Worm (Caenorhabditis elegans): Measurements from ENCODE around the gene dmsr-12.

dmsr-12 gene

ce11 chrV:6811863-6812262 is 5.6 kb upstream of the dmsr-12 start:
- TF ChIP-seq ztf-11 (tag; optimal IDR thresholded peaks at IDR 0.05) (no peak), elt-2 (tag; optimal IDR thresholded peaks at IDR 0.05) (peak; percentile 77), pqm-1 (tag; optimal IDR thresholded peaks at IDR 0.05) (peak; percentile 77)

- TF ChIP-seq unc-39 (tag; optimal IDR thresholded peaks at IDR 0.05) (no peak), elt-2 (tag; optimal IDR thresholded peaks at IDR 0.05) (peak; percentile 54), nhr-28 (tag; optimal IDR thresholded peaks at IDR 0.05) (no peak), tbx-2 (tag; optimal IDR thresholded peaks at IDR 0.05) (no peak), pha-4 (tag; optimal IDR thresholded peaks at IDR 0.05) (peak; percentile 11), lsy-12 (tag; optimal IDR thresholded peaks at IDR 0.05) (no peak), zag-1 (tag; optimal IDR thresholded peaks at IDR 0.05) (no peak), nhr-12 (tag; optimal IDR thresholded peaks at IDR 0.05) (no peak), nhr-67 (tag; optimal IDR thresholded peaks at IDR 0.05) (no peak), elt-3 (tag; optimal IDR thresholded peaks at IDR 0.05) (no peak), eor-1 (tag; optimal IDR thresholded peaks at IDR 0.05) (no peak), ceh-82 (tag; optimal IDR thresholded peaks at IDR 0.05) (no peak), lin-15B (tag; optimal IDR thresholded peaks at IDR 0.05) (no peak), fos-1 (tag; optimal IDR thresholded peaks at IDR 0.05) (no peak), egl-27 (tag; optimal IDR thresholded peaks at IDR 0.05) (no peak), nhr-25 (tag; optimal IDR thresholded peaks at IDR 0.05) (no peak), pqm-1 (tag; optimal IDR thresholded peaks at IDR 0.05) (peak; percentile 21), egl-5 (tag; optimal IDR thresholded peaks at IDR 0.05) (no peak), hmg-11 (tag; optimal IDR thresholded peaks at IDR 0.05) (no peak), skn-1 (tag; optimal IDR thresholded peaks at IDR 0.05) (no peak), fkh-10 (GFP tag; optimal IDR thresholded peaks at IDR 0.05) (no peak), mdl-1 (tag; optimal IDR thresholded peaks at IDR 0.05) (no peak)
Observed at ce11 chrV:6810091-6810490, 3.9 kb upstream of the dmsr-12 start.

- TF ChIP-seq nhr-11 (tag; optimal IDR thresholded peaks at IDR 0.05) (no peak), lsy-12 (tag; optimal IDR thresholded peaks at IDR 0.05) (no peak), nhr-12 (tag; optimal IDR thresholded peaks at IDR 0.05) (no peak), mdl-1 (tag; optimal IDR thresholded peaks at IDR 0.05) (no peak), lin-39 (tag; optimal IDR thresholded peaks at IDR 0.05) (no peak), unc-39 (tag; optimal IDR thresholded peaks at IDR 0.05) (no peak), ceh-82 (tag; optimal IDR thresholded peaks at IDR 0.05) (no peak)
Observed at ce11 chrV:6808962-6809361, 2.7 kb upstream of the dmsr-12 start, which contains the start of gene dmsr-16. Gene dmsr-16 (minus strand): TSS chrV:6809062.

- TF ChIP-seq nhr-23 (tag; optimal IDR thresholded peaks at IDR 0.05) = no peak
- no peak for TF ChIP-seq nfya-1 (tag; optimal IDR thresholded peaks at IDR 0.05; ENCODE audit: insufficient read depth)
- no peak for TF ChIP-seq ztf-4 (tag; optimal IDR thresholded peaks at IDR 0.05)
- TF ChIP-seq ama-1 (optimal IDR thresholded peaks at IDR 0.05) = no peak
- no peak for TF ChIP-seq nhr-12 (tag; optimal IDR thresholded peaks at IDR 0.05)
- no peak for TF ChIP-seq lin-39 (tag; optimal IDR thresholded peaks at IDR 0.05)
- TF ChIP-seq fkh-10 (GFP tag; optimal IDR thresholded peaks at IDR 0.05) = no peak
- TF ChIP-seq elt-1 (tag; optimal IDR thresholded peaks at IDR 0.05) = no peak
- no peak for TF ChIP-seq daf-12 (tag; optimal IDR thresholded peaks at IDR 0.05)
- TF ChIP-seq pqm-1 (tag; optimal IDR thresholded peaks at IDR 0.05) = no peak
Observed at ce11 chrV:6803992-6804391, 2.2 kb downstream of the dmsr-12 start, which contains the start of gene dmsr-11. Gene dmsr-11 (minus strand): TSS chrV:6804092.

- TF ChIP-seq nhr-11 (tag; optimal IDR thresholded peaks at IDR 0.05) = no peak
- no peak for TF ChIP-seq pqm-1 (tag; optimal IDR thresholded peaks at IDR 0.05)
- TF ChIP-seq nfya-1 (tag; optimal IDR thresholded peaks at IDR 0.05; ENCODE audit: insufficient read depth) = no peak
- TF ChIP-seq nhr-76 (tag; optimal IDR thresholded peaks at IDR 0.05) = no peak
- no peak for TF ChIP-seq nhr-77 (tag; optimal IDR thresholded peaks at IDR 0.05)
- TF ChIP-seq nhr-23 (tag; optimal IDR thresholded peaks at IDR 0.05) = no peak
- no peak for TF ChIP-seq elt-3 (tag; optimal IDR thresholded peaks at IDR 0.05)
- TF ChIP-seq nhr-28 (tag; optimal IDR thresholded peaks at IDR 0.05) = no peak
- TF ChIP-seq aly-2 (tag; optimal IDR thresholded peaks at IDR 0.05) = no peak
- TF ChIP-seq unc-39 (tag; optimal IDR thresholded peaks at IDR 0.05) = no peak
- TF ChIP-seq ceh-16 (tag; optimal IDR thresholded peaks at IDR 0.05) = no peak
- TF ChIP-seq ztf-11 (tag; optimal IDR thresholded peaks at IDR 0.05) = no peak
- TF ChIP-seq jun-1 (tag; optimal IDR thresholded peaks at IDR 0.05) = no peak
Observed at ce11 chrV:6801850-6802249, 4.4 kb downstream of the dmsr-12 start, which contains the start of gene dmsr-10. Gene dmsr-10 (minus strand): TSS chrV:6801950.

All from whole organism, L3 larva.